Fruit fly (Drosophila melanogaster): ENCODE results near the gene Surf6.

Surf6 gene

dm6 chr3R:19879470-19880052, 25.1 kb downstream of the Surf6 start, which contains the start of gene Ask1:
Gene Ask1, plus strand, starts transcription at chr3R:19879719.
- TF ChIP-seq Rel (GFP tag; optimal IDR thresholded peaks at IDR 0.05) (no peak), Rel (tag; optimal IDR thresholded peaks at IDR 0.05) (peak; percentile 34), psq (GFP tag; optimal IDR thresholded peaks at IDR 0.05) (no peak), Abd-B (GFP tag; optimal IDR thresholded peaks at IDR 0.05) (no peak), brk (GFP tag; optimal IDR thresholded peaks at IDR 0.05) (no peak), sage (GFP tag; optimal IDR thresholded peaks at IDR 0.05) (peak; percentile 12), foxo (GFP tag; optimal IDR thresholded peaks at IDR 0.05) (no peak)

- no peak for TF ChIP-seq Hr78 (GFP tag; optimal IDR thresholded peaks at IDR 0.05)
- TF ChIP-seq Abd-B (GFP tag; optimal IDR thresholded peaks at IDR 0.05): no peak
- no peak for TF ChIP-seq usp (GFP tag; optimal IDR thresholded peaks at IDR 0.05)
- TF ChIP-seq Vsx2 (GFP tag; optimal IDR thresholded peaks at IDR 0.05; ENCODE audit: partially characterized antibody): no peak
- TF ChIP-seq lola (GFP tag; optimal IDR thresholded peaks at IDR 0.05): no peak
- no peak for TF ChIP-seq N (GFP tag; optimal IDR thresholded peaks at IDR 0.05)
- no peak for TF ChIP-seq dl (GFP tag; optimal IDR thresholded peaks at IDR 0.05; ENCODE audit: insufficient read depth in 1 of 2, partially characterized antibody in 2 of 2)
- no peak for TF ChIP-seq CG9705 (GFP tag; optimal IDR thresholded peaks at IDR 0.05)
- no peak for TF ChIP-seq ey (GFP tag; optimal IDR thresholded peaks at IDR 0.05)
- TF ChIP-seq OdsH (GFP tag; optimal IDR thresholded peaks at IDR 0.05): no peak
- no peak for TF ChIP-seq br (GFP tag; optimal IDR thresholded peaks at IDR 0.05)
- no peak for TF ChIP-seq psq (GFP tag; optimal IDR thresholded peaks at IDR 0.05)
- TF ChIP-seq woc (GFP tag; optimal IDR thresholded peaks at IDR 0.05): no peak
- no peak for TF ChIP-seq Rel (GFP tag; optimal IDR thresholded peaks at IDR 0.05)
- peak; percentile 72 for TF ChIP-seq Rel (tag; optimal IDR thresholded peaks at IDR 0.05)
- TF ChIP-seq Hr83 (GFP tag; optimal IDR thresholded peaks at IDR 0.05; ENCODE audit: poor library complexity, severe bottlenecking): no peak
- no peak for TF ChIP-seq Dfd (GFP tag; optimal IDR thresholded peaks at IDR 0.05)
- peak; percentile 51 for TF ChIP-seq h (GFP tag; optimal IDR thresholded peaks at IDR 0.05)
- no peak for TF ChIP-seq brk (GFP tag; optimal IDR thresholded peaks at IDR 0.05)
- no peak for TF ChIP-seq GATAd (GFP tag; optimal IDR thresholded peaks at IDR 0.05)
- peak; percentile 50 for TF ChIP-seq sage (GFP tag; optimal IDR thresholded peaks at IDR 0.05)
- TF ChIP-seq tai (GFP tag; optimal IDR thresholded peaks at IDR 0.05): no peak
- TF ChIP-seq dsf (GFP tag; optimal IDR thresholded peaks at IDR 0.05; ENCODE audit: borderline replicate concordance): no peak
- TF ChIP-seq dmrt93B (GFP tag; optimal IDR thresholded peaks at IDR 0.05): no peak
- TF ChIP-seq pan (optimal IDR thresholded peaks at IDR 0.05): no peak
- peak; percentile 32 for TF ChIP-seq fru (GFP tag; optimal IDR thresholded peaks at IDR 0.05)
- no peak for TF ChIP-seq CG32264 (GFP tag; optimal IDR thresholded peaks at IDR 0.05)
- peak; percentile 1 for TF ChIP-seq Sp1 (GFP tag; optimal IDR thresholded peaks at IDR 0.05)
- TF ChIP-seq jim (GFP tag; optimal IDR thresholded peaks at IDR 0.05): no peak
- no peak for TF ChIP-seq Dif (GFP tag; optimal IDR thresholded peaks at IDR 0.05; ENCODE audit: partially characterized antibody)
- peak; percentile 78 for TF ChIP-seq Hnf4 (GFP tag; optimal IDR thresholded peaks at IDR 0.05)
- no peak for TF ChIP-seq Myc (optimal IDR thresholded peaks at IDR 0.05)
- TF ChIP-seq HLH106 (tag; optimal IDR thresholded peaks at IDR 0.05): peak; percentile 24
- TF ChIP-seq rgr (GFP tag; optimal IDR thresholded peaks at IDR 0.05): no peak
- peak; percentile 62 for TF ChIP-seq Jra (GFP tag; optimal IDR thresholded peaks at IDR 0.05)
- TF ChIP-seq foxo (GFP tag; optimal IDR thresholded peaks at IDR 0.05): peak in 1 of 2 experiments; percentile 46
- no peak for TF ChIP-seq Mio (GFP tag; optimal IDR thresholded peaks at IDR 0.05)
- no peak for TF ChIP-seq CrebA (GFP tag; optimal IDR thresholded peaks at IDR 0.05; ENCODE audit: borderline replicate concordance)
- TF ChIP-seq sv (GFP tag; optimal IDR thresholded peaks at IDR 0.05): no peak
These were observed 27.1 kb downstream of the Surf6 start, which contains the start of the genes CG17186 and Arc42 for dm6 chr3R:19877427-19878076. Gene CG17186, minus strand, starts transcription at chr3R:19877514. Gene Arc42, plus strand, starts transcription at chr3R:19877737.

Measured in whole organism, wandering third instar larva.